Worm (Caenorhabditis elegans) whole organism, L4/young adult: ENCODE measurements around the gene K09F6.3.

Source experiments
- W03F9.2 ChIP-seq: fragments of 150-350 bp; optimal IDR thresholded peaks from 2 replicates; lab custom pipeline; 2014; ENCODE audit warnings: missing biosample characterization, missing genetic modification characterization
- dao-5 ChIP-seq: sonication (generic microtip); optimal IDR thresholded peaks from 2 replicates; lab custom pipeline; 2016; ENCODE audit warnings: missing genotype, missing genetic modification characterization, moderate library complexity, missing compliant biosample characterization
- him-1 ChIP-seq: sonication (generic microtip); optimal IDR thresholded peaks from 2 replicates; lab custom pipeline; 2016; ENCODE audit warnings: missing genotype, missing genetic modification reagents, missing genetic modification characterization, missing compliant biosample characterization

- no peak for TF ChIP-seq W03F9.2 (tag; lab: Kevin White, UChicago)
- TF ChIP-seq dao-5 (tag; lab: Kevin White, UChicago) = no peak
- no peak for TF ChIP-seq him-1 (tag; lab: Kevin White, UChicago)
These were observed 24.6 kb upstream of the K09F6.3 start for ce11 chrII:2230368-2230767.
